Worm (Caenorhabditis elegans) whole organism, young adult: ENCODE data around the gene F52H2.5.
A peak's percentile ranks its signal among the peaks of the same experiment; 100 is the strongest.

Source experiments
- B0336.3 ChIP-seq: fragments of 200-800 bp; sonication (Bioruptor generic); IDR thresholded peaks from 2 replicates; pipeline ENCODE4 v1.3.6; 2022; ENCODE audit warnings: missing genetic modification characterization, missing compliant biosample characterization
- D2030.7 ChIP-seq: fragments of 200-800 bp; sonication (Bioruptor generic); IDR thresholded peaks from 2 replicates; pipeline ENCODE4 v1.3.6; 2022; ENCODE audit warnings: missing genetic modification reagents, missing genetic modification characterization, missing compliant biosample characterization
- F22D6.2 ChIP-seq: sonication (generic microtip); optimal IDR thresholded peaks from 2 replicates; lab custom pipeline; 2016; ENCODE audit warnings: mild to moderate bottlenecking, missing genetic modification characterization, missing compliant biosample characterization
- T26A5.8 ChIP-seq: sonication (generic microtip); optimal IDR thresholded peaks from 2 replicates; lab custom pipeline; 2016; ENCODE audit warnings: missing genetic modification characterization, missing compliant biosample characterization
- Y56A3A.18 ChIP-seq: fragments of 200-800 bp; sonication (Bioruptor generic); IDR thresholded peaks from 2 replicates; pipeline ENCODE4 v1.3.6; 2022; ENCODE audit warnings: missing genetic modification reagents, missing genetic modification characterization, missing compliant biosample characterization
- Y95B8A.8 ChIP-seq: fragments of 200-800 bp; sonication (Bioruptor generic); IDR thresholded peaks from 2 replicates; pipeline ENCODE4 v1.3.6; 2022; ENCODE audit warnings: missing genetic modification reagents, missing genetic modification characterization, missing compliant biosample characterization
- ama-1 ChIP-seq, 3 experiments: fragments of 150-350 bp in 1 of 3; sonication (generic microtip) in 2 of 3; optimal IDR thresholded peaks; 2 replicates each; lab custom pipeline; 2014 to 2018; ENCODE audit warnings: missing biosample characterization in 2 of 3, missing genetic modification characterization in 2 of 3, missing genetic modification reagents in 2 of 3
- atf-7 ChIP-seq: sonication (generic microtip); optimal IDR thresholded peaks from 2 replicates; lab custom pipeline; 2017; ENCODE audit warnings: mild to moderate bottlenecking, missing genetic modification characterization, missing compliant biosample characterization
- attf-3 ChIP-seq: fragments of 200-800 bp; sonication (Bioruptor generic); conservative IDR thresholded peaks from 2 replicates; pipeline ENCODE4 v1.3.6; 2022; ENCODE audit warnings: missing genetic modification reagents, missing genetic modification characterization, missing compliant biosample characterization
- attf-5 ChIP-seq: fragments of 200-800 bp; sonication (Bioruptor generic); optimal IDR thresholded peaks from 2 replicates; lab custom pipeline; 2018; ENCODE audit warnings: mild to moderate bottlenecking, missing genetic modification characterization, missing compliant biosample characterization
- attf-6 ChIP-seq: fragments of 200-800 bp; sonication (Bioruptor generic); IDR thresholded peaks from 2 replicates; pipeline ENCODE4 v1.3.6; 2022; ENCODE audit warnings: missing genetic modification reagents, missing genetic modification characterization, missing compliant biosample characterization
- bed-1 ChIP-seq: fragments of 200-800 bp; sonication (Bioruptor generic); IDR thresholded peaks from 2 replicates; pipeline ENCODE4 v1.3.6; 2022; ENCODE audit warnings: missing genetic modification reagents, missing genetic modification characterization, missing compliant biosample characterization
- ccch-3 ChIP-seq: fragments of 200-800 bp; sonication (Bioruptor generic); optimal IDR thresholded peaks from 2 replicates; lab custom pipeline; 2018; ENCODE audit warnings: mild to moderate bottlenecking, missing genetic modification characterization, missing compliant biosample characterization
- ceh-100 ChIP-seq: fragments of 200-800 bp; sonication (Bioruptor generic); IDR thresholded peaks from 2 replicates; pipeline ENCODE4 v1.3.6; 2022; ENCODE audit warnings: missing genetic modification reagents, missing genetic modification characterization, missing compliant biosample characterization
- ceh-27 ChIP-seq: fragments of 200-800 bp; sonication (Bioruptor generic); optimal IDR thresholded peaks from 2 replicates; lab custom pipeline; 2018; ENCODE audit warnings: mild to moderate bottlenecking, missing genetic modification characterization, moderate library complexity, missing compliant biosample characterization
- ceh-58 ChIP-seq: fragments of 200-800 bp; sonication (Bioruptor generic); IDR thresholded peaks from 2 replicates; pipeline ENCODE4 v1.3.6; 2022; ENCODE audit warnings: missing genetic modification characterization, missing compliant biosample characterization
- chd-7 ChIP-seq: sonication (generic microtip); optimal IDR thresholded peaks from 2 replicates; lab custom pipeline; 2016; ENCODE audit warnings: mild to moderate bottlenecking, missing genetic modification characterization, moderate library complexity, missing compliant biosample characterization
- die-1 ChIP-seq: sonication (generic microtip); optimal IDR thresholded peaks from 2 replicates; lab custom pipeline; 2016; ENCODE audit warnings: missing genotype, mild to moderate bottlenecking, missing genetic modification characterization, missing compliant biosample characterization
- dox-1 ChIP-seq: fragments of 200-800 bp; sonication (Bioruptor generic); IDR thresholded peaks from 2 replicates; pipeline ENCODE4 v1.3.6; 2022; ENCODE audit warnings: missing genetic modification reagents, missing genetic modification characterization, missing compliant biosample characterization
- egrh-3 ChIP-seq: fragments of 200-800 bp; sonication (Bioruptor generic); IDR thresholded peaks from 2 replicates; pipeline ENCODE4 v1.3.6; 2022; ENCODE audit warnings: missing genetic modification reagents, missing genetic modification characterization, missing compliant biosample characterization
- hmg-1.2 ChIP-seq: fragments of 200-800 bp; sonication (Bioruptor generic); IDR thresholded peaks from 2 replicates; pipeline ENCODE4 v1.3.6; 2022; ENCODE audit warnings: missing genetic modification reagents, missing genetic modification characterization, missing compliant biosample characterization
- hrde-1 ChIP-seq: sonication (generic microtip); optimal IDR thresholded peaks from 2 replicates; lab custom pipeline; 2016; ENCODE audit warnings: missing genetic modification characterization, mild to moderate bottlenecking, missing compliant biosample characterization, moderate library complexity, missing genotype, missing genetic modification reagents, borderline replicate concordance
- lin-26 ChIP-seq: fragments of 200-800 bp; sonication (Bioruptor generic); IDR thresholded peaks from 2 replicates; pipeline ENCODE4 v1.3.6; 2022; ENCODE audit warnings: missing genetic modification reagents, missing genetic modification characterization, missing compliant biosample characterization
- lin-40 ChIP-seq: sonication (generic microtip); optimal IDR thresholded peaks from 2 replicates; lab custom pipeline; 2016; ENCODE audit warnings: missing genetic modification characterization, mild to moderate bottlenecking, missing compliant biosample characterization, missing genotype, missing genetic modification reagents
- madf-10 ChIP-seq: sonication (generic microtip); optimal IDR thresholded peaks from 2 replicates; lab custom pipeline; 2016; ENCODE audit warnings: mild to moderate bottlenecking, missing genetic modification characterization, missing compliant biosample characterization
- madf-8 ChIP-seq: fragments of 200-800 bp; sonication (Bioruptor generic); conservative IDR thresholded peaks from 2 replicates; pipeline ENCODE4 v1.3.6; 2022; ENCODE audit warnings: missing genetic modification reagents, missing genetic modification characterization, missing compliant biosample characterization
- mel-28 ChIP-seq: sonication (generic microtip); optimal IDR thresholded peaks from 2 replicates; lab custom pipeline; 2016; ENCODE audit warnings: borderline replicate concordance, mild to moderate bottlenecking, missing genetic modification characterization, missing compliant biosample characterization
- mxl-1 ChIP-seq: sonication (generic microtip); optimal IDR thresholded peaks from 2 replicates; lab custom pipeline; 2016; ENCODE audit warnings: missing genetic modification characterization, missing compliant biosample characterization
- nfya-2 ChIP-seq: fragments of 200-800 bp; sonication (Bioruptor generic); IDR thresholded peaks from 2 replicates; pipeline ENCODE4 v1.3.6; 2022; ENCODE audit warnings: missing genetic modification reagents, missing genetic modification characterization, missing compliant biosample characterization
- nhr-120 ChIP-seq: fragments of 200-800 bp; sonication (Bioruptor generic); IDR thresholded peaks from 2 replicates; pipeline ENCODE4 v1.3.6; 2022; ENCODE audit warnings: missing genetic modification characterization, missing compliant biosample characterization
- nhr-179 ChIP-seq: sonication (generic microtip); optimal IDR thresholded peaks from 2 replicates; lab custom pipeline; 2016; ENCODE audit warnings: mild to moderate bottlenecking, missing genetic modification characterization, missing compliant biosample characterization
- pbrm-1 ChIP-seq: fragments of 200-800 bp; sonication (Bioruptor generic); IDR thresholded peaks from 2 replicates; pipeline ENCODE4 v1.3.6; 2022; ENCODE audit warnings: missing genetic modification reagents, missing genetic modification characterization, missing compliant biosample characterization
- rec-8 ChIP-seq, 2 experiments: sonication (generic microtip); optimal IDR thresholded peaks; 2 replicates each; lab custom pipeline; 2016; ENCODE audit warnings: mild to moderate bottlenecking in 2 of 2, missing genetic modification characterization in 2 of 2, missing genetic modification reagents in 2 of 2, missing genotype in 2 of 2, missing biosample characterization in 1 of 2, missing compliant biosample characterization in 1 of 2, moderate library complexity in 1 of 2
- rpc-1 ChIP-seq, 2 experiments: fragments of 150-350 bp in 1 of 2; sonication (generic microtip) in 1 of 2; optimal IDR thresholded peaks; 2 replicates each; lab custom pipeline; 2014 to 2018; ENCODE audit warnings: missing biosample characterization in 1 of 2, missing genetic modification characterization in 1 of 2, missing genetic modification reagents in 1 of 2, missing genotype in 1 of 2
- sdz-38 ChIP-seq: sonication (generic microtip); optimal IDR thresholded peaks from 2 replicates; lab custom pipeline; 2016; ENCODE audit warnings: missing genotype, missing genetic modification characterization, missing compliant biosample characterization
- sea-2 ChIP-seq: fragments of 200-800 bp; sonication (Bioruptor generic); IDR thresholded peaks from 2 replicates; pipeline ENCODE4 v1.3.6; 2022; ENCODE audit warnings: missing genetic modification characterization, missing compliant biosample characterization
- snpc-1.1 ChIP-seq: sonication (generic microtip); optimal IDR thresholded peaks from 2 replicates; lab custom pipeline; 2017; ENCODE audit warnings: missing genetic modification characterization, mild to moderate bottlenecking, missing compliant biosample characterization, antibody characterized with exemption, moderate library complexity, missing genotype, missing genetic modification reagents; ENCODE audit not compliant: insufficient read depth
- snpc-1.3 ChIP-seq: sonication (generic microtip); optimal IDR thresholded peaks from 2 replicates; lab custom pipeline; 2017; ENCODE audit warnings: missing genetic modification characterization, mild to moderate bottlenecking, missing compliant biosample characterization, antibody characterized with exemption, moderate library complexity, missing genotype, missing genetic modification reagents; ENCODE audit not compliant: insufficient read depth
- snpc-4 ChIP-seq, 5 experiments: fragments of 150-350 bp in 1 of 5; sonication (generic microtip) in 4 of 5; optimal IDR thresholded peaks; 2 replicates each; lab custom pipeline; 2014 to 2018; ENCODE audit warnings: missing genetic modification characterization in 5 of 5, missing biosample characterization in 3 of 5, antibody characterized with exemption in 2 of 5, mild to moderate bottlenecking in 2 of 5, missing compliant biosample characterization in 2 of 5, missing genotype in 2 of 5, moderate library complexity in 2 of 5, missing genetic modification reagents in 1 of 5
- somi-1 ChIP-seq: fragments of 200-800 bp; sonication (Bioruptor generic); optimal IDR thresholded peaks from 2 replicates; lab custom pipeline; 2018; ENCODE audit warnings: mild to moderate bottlenecking, missing genetic modification characterization, missing compliant biosample characterization
- tbp1 ChIP-seq: fragments of 200-800 bp; sonication (Bioruptor generic); optimal IDR thresholded peaks from 2 replicates; lab custom pipeline; 2018; ENCODE audit warnings: mild to moderate bottlenecking, missing genetic modification characterization, missing compliant biosample characterization
- unc-130 ChIP-seq: sonication (generic microtip); optimal IDR thresholded peaks from 2 replicates; lab custom pipeline; 2016; ENCODE audit warnings: missing genetic modification reagents, missing genetic modification characterization, missing compliant biosample characterization
- ztf-18 ChIP-seq: sonication (generic microtip); optimal IDR thresholded peaks from 2 replicates; lab custom pipeline; 2016; ENCODE audit warnings: missing genotype, mild to moderate bottlenecking, missing genetic modification characterization, missing compliant biosample characterization
- ztf-28 ChIP-seq: fragments of 200-800 bp; sonication (Bioruptor generic); IDR thresholded peaks from 2 replicates; pipeline ENCODE4 v1.3.6; 2022; ENCODE audit warnings: missing genetic modification reagents, missing genetic modification characterization, missing compliant biosample characterization

F52H2.5 gene

ce11 chrX:2527877-2528276, 32.0 kb downstream of the F52H2.5 start (continued):
- TF ChIP-seq attf-6 (GFP tag; lab: Robert Waterston, UW), result 0 out of 2 replicates have a peak, but pooled peaks have one; percentile 26
- TF ChIP-seq madf-10 (tag; lab: Kevin White, UChicago), result peak; percentile 53
- TF ChIP-seq F22D6.2 (tag; lab: Kevin White, UChicago), result peak; percentile 10
- peak; percentile 19; the same call in 1 of the 2 replicates for TF ChIP-seq Y56A3A.18
- TF ChIP-seq mxl-1 (tag; lab: Kevin White, UChicago), result peak; percentile 25
- TF ChIP-seq dox-1, result peak; percentile 81
- peak; percentile 26 for TF ChIP-seq nhr-179 (tag; lab: Kevin White, UChicago)
- peak; percentile 33 for TF ChIP-seq lin-40 (tag; lab: Kevin White, UChicago)
- peak; percentile 31 for TF ChIP-seq snpc-1.3 (tag; lab: Kevin White, UChicago)
- peak; percentile 58 for TF ChIP-seq snpc-4 (GFP tag; optimal IDR thresholded peaks at IDR 0.05; lab: Kevin White, UChicago)
- TF ChIP-seq snpc-4 (tag; optimal IDR thresholded peaks at IDR 0.05; lab: Kevin White, UChicago), result peak in 2 of 4 experiments; percentile 45 to 63
- TF ChIP-seq B0336.3, result peak; percentile 33; the same call in 1 of the 2 replicates
- TF ChIP-seq ccch-3, result no peak
- peak; percentile 17 for TF ChIP-seq chd-7 (tag; lab: Kevin White, UChicago)
- TF ChIP-seq nhr-120 (GFP tag; lab: Robert Waterston, UW), result 0 out of 2 replicates have a peak, but pooled peaks have one; percentile 16
- TF ChIP-seq rec-8 (tag; optimal IDR thresholded peaks at IDR 0.05; lab: Kevin White, UChicago), result peak; percentile 30 to 67
- peak; percentile 58; the same call in 1 of the 2 replicates for TF ChIP-seq egrh-3
- no peak for TF ChIP-seq ceh-58 (GFP tag; lab: Robert Waterston, UW)

- TF ChIP-seq ztf-18 (no peak), ama-1 (optimal IDR thresholded peaks at IDR 0.05; lab: Kevin White, UChicago) (no peak), ama-1 (GFP tag; optimal IDR thresholded peaks at IDR 0.05; lab: Kevin White, UChicago) (no peak), unc-130 (GFP tag; lab: Kevin White, UChicago) (no peak), lin-40 (tag; lab: Kevin White, UChicago) (no peak), ccch-3 (no peak), hrde-1 (tag; lab: Kevin White, UChicago) (no peak), ztf-28 (GFP tag; lab: Robert Waterston, UW) (no peak), rpc-1 (optimal IDR thresholded peaks at IDR 0.05; lab: Kevin White, UChicago) (no peak), rpc-1 (tag; optimal IDR thresholded peaks at IDR 0.05; lab: Kevin White, UChicago) (no peak), sea-2 (no peak), sdz-38 (tag; lab: Kevin White, UChicago) (no peak), atf-7 (tag; lab: Kevin White, UChicago) (no peak), madf-8 (GFP tag; lab: Robert Waterston, UW) (no peak), nfya-2 (GFP tag; lab: Robert Waterston, UW) (no peak), D2030.7 (no peak), lin-26 (GFP tag; lab: Robert Waterston, UW) (no peak), Y95B8A.8 (GFP tag; lab: Robert Waterston, UW) (no peak), die-1 (tag; lab: Kevin White, UChicago) (no peak)
These were observed 32.7 kb downstream of the F52H2.5 start for ce11 chrX:2527194-2527593.

ce11 chrX:2526078-2526477, 33.8 kb downstream of the F52H2.5 start:
- TF ChIP-seq bed-1 (no peak), somi-1 (GFP tag; lab: Kevin White, UChicago) (no peak), snpc-1.1 (tag; lab: Kevin White, UChicago) (no peak), pbrm-1 (peak; percentile 62; the same call in 1 of the 2 replicates), tbp1 (GFP tag; lab: Kevin White, UChicago) (peak; percentile 88), hmg-1.2 (peak; percentile 47), egrh-3 (no peak), sea-2 (no peak), T26A5.8 (tag; lab: Kevin White, UChicago) (no peak), mel-28 (tag; lab: Kevin White, UChicago) (no peak), dox-1 (0 out of 2 replicates have a peak, but pooled peaks have one; percentile 13), chd-7 (tag; lab: Kevin White, UChicago) (no peak), ceh-27 (GFP tag; lab: Kevin White, UChicago) (no peak), attf-5 (GFP tag; lab: Kevin White, UChicago) (no peak), ceh-100 (no peak), die-1 (tag; lab: Kevin White, UChicago) (peak; percentile 64), attf-3 (GFP tag; lab: Robert Waterston, UW) (no peak)
